Fruit fly (Drosophila melanogaster) whole organism, embryonic: ENCODE measurements around the gene RpS30.
A peak's percentile ranks its signal among the peaks of the same experiment; 100 is the strongest.

Experiments
- ATbp ChIP-seq: fragments of 200-800 bp; sonication (Bioruptor generic); optimal IDR thresholded peaks from 2 replicates; lab custom pipeline; 2017; ENCODE audit warnings: missing biosample characterization, mild to moderate bottlenecking, missing genetic modification characterization, missing genetic modification reagents
- Adf1 ChIP-seq: fragments of 200-800 bp; sonication (Bioruptor generic); IDR thresholded peaks from 2 replicates; pipeline ENCODE4 v1.3.6; 2022; ENCODE audit warnings: missing biosample characterization, missing genetic modification characterization
- Asciz ChIP-seq: fragments of 200-800 bp; sonication (Bioruptor generic); optimal IDR thresholded peaks from 2 replicates; lab custom pipeline; 2017; ENCODE audit warnings: missing biosample characterization, mild to moderate bottlenecking, missing genetic modification characterization, missing genetic modification reagents
- BtbVII ChIP-seq: fragments of 200-800 bp; sonication (Bioruptor generic); optimal IDR thresholded peaks from 3 replicates; lab custom pipeline; 2017; ENCODE audit warnings: missing biosample characterization, mild to moderate bottlenecking, missing genetic modification characterization
- CG10366 ChIP-seq: fragments of 200-800 bp; sonication (Bioruptor generic); IDR thresholded peaks from 2 replicates; pipeline ENCODE4 v1.3.6; 2022; ENCODE audit warnings: missing biosample characterization, missing genetic modification characterization
- CG12071 ChIP-seq: fragments of 200-800 bp; sonication (Bioruptor generic); optimal IDR thresholded peaks from 3 replicates; lab custom pipeline; 2018; ENCODE audit warnings: missing biosample characterization, mild to moderate bottlenecking, missing genetic modification characterization
- CG12155 ChIP-seq: fragments of 200-800 bp; sonication (Bioruptor generic); optimal IDR thresholded peaks from 3 replicates; lab custom pipeline; 2016; ENCODE audit warnings: missing biosample characterization, missing genetic modification characterization
- CG13296 ChIP-seq: fragments of 200-800 bp; sonication (Bioruptor generic); optimal IDR thresholded peaks from 3 replicates; lab custom pipeline; 2018; ENCODE audit warnings: missing biosample characterization, mild to moderate bottlenecking, missing genetic modification characterization
- CG13894 ChIP-seq: fragments of 200-800 bp; sonication (Bioruptor generic); optimal IDR thresholded peaks from 3 replicates; lab custom pipeline; 2018; ENCODE audit warnings: missing biosample characterization, mild to moderate bottlenecking, missing genetic modification characterization, moderate library complexity
- CG17328 ChIP-seq: fragments of 200-800 bp; sonication (Bioruptor generic); IDR thresholded peaks from 2 replicates; pipeline ENCODE4 v1.3.6; 2022; ENCODE audit warnings: missing biosample characterization, missing genetic modification characterization
- CG17359 ChIP-seq: fragments of 200-800 bp; sonication (Bioruptor generic); optimal IDR thresholded peaks from 3 replicates; lab custom pipeline; 2018; ENCODE audit warnings: missing biosample characterization, mild to moderate bottlenecking, missing genetic modification characterization, moderate library complexity
- CG18599 ChIP-seq: fragments of 200-800 bp; sonication (Bioruptor generic); optimal IDR thresholded peaks from 3 replicates; lab custom pipeline; 2017; ENCODE audit warnings: missing biosample characterization, missing genetic modification characterization, mild to moderate bottlenecking, moderate library complexity, missing genetic modification reagents
- CG2120 ChIP-seq: fragments of 200-800 bp; sonication (Bioruptor generic); optimal IDR thresholded peaks from 3 replicates; lab custom pipeline; 2016; ENCODE audit warnings: missing biosample characterization, missing genetic modification characterization
- CG34422 ChIP-seq: fragments of 200-800 bp; sonication (Bioruptor generic); IDR thresholded peaks from 3 replicates; pipeline ENCODE4 v1.3.6; 2022; ENCODE audit warnings: missing biosample characterization, missing genetic modification characterization
- CG3995 ChIP-seq: fragments of 200-800 bp; sonication (Bioruptor generic); optimal IDR thresholded peaks from 3 replicates; lab custom pipeline; 2016; ENCODE audit warnings: missing biosample characterization, missing genetic modification characterization
- CG6654 ChIP-seq: fragments of 200-800 bp; sonication (Bioruptor generic); optimal IDR thresholded peaks from 2 replicates; lab custom pipeline; 2017; ENCODE audit warnings: missing biosample characterization, mild to moderate bottlenecking, missing genetic modification characterization
- CG7987 ChIP-seq: fragments of 200-800 bp; sonication (Bioruptor generic); optimal IDR thresholded peaks from 2 replicates; lab custom pipeline; 2018; ENCODE audit warnings: missing biosample characterization, mild to moderate bottlenecking, missing genetic modification characterization, moderate library complexity
- CG8388 ChIP-seq: fragments of 200-800 bp; sonication (Bioruptor generic); optimal IDR thresholded peaks from 2 replicates; lab custom pipeline; 2019; ENCODE audit warnings: missing biosample characterization, mild to moderate bottlenecking, missing genetic modification characterization, moderate library complexity
- CG9932 ChIP-seq: fragments of 200-800 bp; sonication (Bioruptor generic); IDR thresholded peaks from 2 replicates; pipeline ENCODE4 v1.3.6; 2022; ENCODE audit warnings: missing biosample characterization, missing genetic modification characterization
- Dfd ChIP-seq, 2 experiments: fragments of >200 bp; optimal IDR thresholded peaks; 2 replicates each; lab custom pipeline; 2017; ENCODE audit warnings: missing biosample characterization in 2 of 2, missing genetic modification characterization in 2 of 2
- HmgZ ChIP-seq: fragments of 200-800 bp; sonication (Bioruptor generic); optimal IDR thresholded peaks from 2 replicates; lab custom pipeline; 2018; ENCODE audit warnings: missing biosample characterization, mild to moderate bottlenecking, missing genetic modification characterization
- Lpt ChIP-seq: fragments of >200 bp; optimal IDR thresholded peaks from 2 replicates; lab custom pipeline; 2018; ENCODE audit warnings: missing biosample characterization, missing genetic modification characterization
- MBD-R2 ChIP-seq: fragments of 200-800 bp; sonication (Bioruptor generic); IDR thresholded peaks from 2 replicates; pipeline ENCODE4 v1.3.6; 2022; ENCODE audit warnings: missing biosample characterization, missing genetic modification characterization
- Med ChIP-seq: fragments of 200-800 bp; sonication (Bioruptor generic); peaks from one replicate; lab custom pipeline; 2016; ENCODE audit warnings: missing biosample characterization, missing genetic modification characterization, mild to moderate bottlenecking, inconsistent platforms, moderate library complexity
- Nf-YC ChIP-seq: fragments of 200-800 bp; optimal IDR thresholded peaks from 3 replicates; lab custom pipeline; 2019; ENCODE audit warnings: missing biosample characterization, mild to moderate bottlenecking, missing genetic modification characterization, moderate library complexity
- Opbp ChIP-seq: fragments of 200-800 bp; sonication (Bioruptor generic); IDR thresholded peaks from 3 replicates; pipeline ENCODE4 v1.3.6; 2022; ENCODE audit warnings: missing biosample characterization, missing genetic modification characterization; ENCODE audit not compliant: partially characterized antibody
- Sin3A ChIP-seq: fragments of >200 bp; optimal IDR thresholded peaks from 2 replicates; lab custom pipeline; 2018
- caup ChIP-seq: fragments of 200-800 bp; sonication (Bioruptor generic); optimal IDR thresholded peaks from 3 replicates; lab custom pipeline; 2017; ENCODE audit warnings: missing biosample characterization, mild to moderate bottlenecking, missing genetic modification characterization, moderate library complexity; ENCODE audit not compliant: severe bottlenecking
- cg ChIP-seq: fragments of 200-800 bp; sonication (Bioruptor generic); optimal IDR thresholded peaks from 3 replicates; lab custom pipeline; 2019; ENCODE audit warnings: missing biosample characterization, mild to moderate bottlenecking, missing genetic modification characterization, moderate library complexity
- chinmo ChIP-seq: fragments of 200-800 bp; sonication (Bioruptor generic); IDR thresholded peaks from 4 replicates; pipeline ENCODE4 v1.3.6; 2022; ENCODE audit warnings: missing biosample characterization, missing genetic modification characterization; ENCODE audit not compliant: partially characterized antibody
- ci ChIP-seq: fragments of 200-800 bp; sonication (Bioruptor generic); IDR thresholded peaks from 3 replicates; pipeline ENCODE4 v1.3.6; 2022; ENCODE audit warnings: missing biosample characterization, missing genetic modification characterization
- en ChIP-seq: fragments of 200-800 bp; sonication (Bioruptor generic); optimal IDR thresholded peaks from 2 replicates; lab custom pipeline; 2016; ENCODE audit warnings: missing biosample characterization, missing genetic modification characterization
- fd102C ChIP-seq: fragments of 200-800 bp; sonication (Bioruptor generic); optimal IDR thresholded peaks from 2 replicates; lab custom pipeline; 2018; ENCODE audit warnings: missing biosample characterization, mild to moderate bottlenecking, missing genetic modification characterization, moderate library complexity
- gt ChIP-seq: fragments of 200-800 bp; sonication (Bioruptor generic); IDR thresholded peaks from 2 replicates; pipeline ENCODE4 v1.3.6; 2022; ENCODE audit warnings: missing biosample characterization, missing genetic modification characterization
- hbn ChIP-seq: fragments of 200-800 bp; sonication (Bioruptor generic); IDR thresholded peaks from 2 replicates; pipeline ENCODE4 v1.3.6; 2022; ENCODE audit warnings: missing biosample characterization, missing genetic modification characterization; ENCODE audit not compliant: partially characterized antibody
- run ChIP-seq: fragments of 200-800 bp; sonication (Bioruptor generic); optimal IDR thresholded peaks from 3 replicates; lab custom pipeline; 2018; ENCODE audit warnings: missing biosample characterization, mild to moderate bottlenecking, missing genetic modification characterization
- toy ChIP-seq: fragments of 200-800 bp; sonication (Bioruptor generic); IDR thresholded peaks from 2 replicates; pipeline ENCODE4 v1.3.6; 2022; ENCODE audit warnings: missing biosample characterization, missing genetic modification characterization

RpS30 gene

DNA sequence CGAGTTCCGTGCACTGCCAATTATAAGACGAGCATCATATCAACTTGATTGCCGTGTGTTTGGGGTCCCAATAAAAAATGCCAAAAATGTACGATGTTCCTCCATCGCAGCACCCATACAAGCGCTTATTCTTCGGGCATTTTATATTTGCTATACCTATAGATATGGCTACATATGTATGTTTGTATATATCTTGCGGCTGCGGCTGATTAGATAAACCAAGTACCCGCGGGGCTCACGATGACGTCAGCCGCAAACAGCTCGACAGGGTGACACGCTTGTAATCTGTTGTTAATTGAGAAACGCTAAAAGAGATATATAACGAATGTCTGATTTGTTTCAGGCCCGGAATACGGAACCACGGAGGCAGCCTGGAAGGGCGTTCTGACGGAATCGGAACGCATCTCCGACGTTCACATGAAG is 13.1 kb upstream of the RpS30 start (continued):
- peak; percentile 71 for TF ChIP-seq CG10366 (GFP tag; lab: Robert Waterston, UW)
- no peak for TF ChIP-seq en (GFP tag; lab: Kevin White, UChicago)
- TF ChIP-seq CG13296, result peak; percentile 13
- peak; percentile 6 for TF ChIP-seq Nf-YC (tag; lab: Kevin White, UChicago)
- peak; percentile 22; the same call in 1 of the 2 replicates for TF ChIP-seq CG9932
- TF ChIP-seq ATbp (GFP tag; lab: Kevin White, UChicago), result peak; percentile 1
- TF ChIP-seq toy (GFP tag; lab: Robert Waterston, UW), result no peak
- TF ChIP-seq CG7987 (GFP tag; lab: Kevin White, UChicago), result no peak
- TF ChIP-seq CG2120 (GFP tag; lab: Kevin White, UChicago), result peak; percentile 21
- TF ChIP-seq HmgZ (tag; lab: Kevin White, UChicago), result peak; percentile 43
- no peak for TF ChIP-seq CG17359
- TF ChIP-seq caup (GFP tag; lab: Kevin White, UChicago), result peak; percentile 16
- peak; percentile 75; the same call in 2 of the 4 replicates for TF ChIP-seq chinmo (GFP tag; lab: Robert Waterston, UW)
- peak; percentile 14 for TF ChIP-seq CG18599 (GFP tag; lab: Kevin White, UChicago)
- TF ChIP-seq BtbVII (GFP tag; lab: Kevin White, UChicago), result peak; percentile 57
- TF ChIP-seq ci (GFP tag; lab: Robert Waterston, UW), result 0 out of 3 replicates have a peak, but pooled peaks have one; percentile 30
- peak; percentile 14 for TF ChIP-seq cg (GFP tag; lab: Kevin White, UChicago)
- TF ChIP-seq CG12071, result peak; percentile 24

DNA sequence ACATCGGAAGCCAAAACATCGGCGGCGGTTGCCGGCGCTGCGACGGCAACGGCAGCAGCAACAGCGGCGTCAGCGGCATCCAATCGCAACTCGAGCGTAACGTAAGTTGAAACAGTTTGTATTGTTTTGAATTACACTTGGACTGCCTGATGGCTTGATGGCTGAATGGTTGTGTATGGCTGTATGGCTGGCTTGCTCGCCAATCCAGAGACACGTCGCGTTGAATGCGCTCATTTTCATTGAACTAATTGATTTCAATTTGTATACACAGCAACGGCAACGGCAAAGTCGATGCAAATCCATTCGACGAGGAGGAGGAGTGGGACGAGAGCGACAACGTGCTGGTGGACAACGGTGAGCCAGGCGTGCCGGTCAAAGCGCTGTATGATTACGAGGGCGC is 11.5 kb upstream of the RpS30 start:
- TF ChIP-seq Med (GFP tag; lab: Kevin White, UChicago) (peak; percentile 27), chinmo (GFP tag; lab: Robert Waterston, UW) (peak; percentile 60; the same call in 1 of the 4 replicates), Nf-YC (tag; lab: Kevin White, UChicago) (peak; percentile 77), Adf1 (GFP tag; lab: Robert Waterston, UW) (peak; percentile 71), CG3995 (GFP tag; lab: Kevin White, UChicago) (no peak), run (no peak)
- TF ChIP-seq, all 482 proteins: peak for 4

DNA sequence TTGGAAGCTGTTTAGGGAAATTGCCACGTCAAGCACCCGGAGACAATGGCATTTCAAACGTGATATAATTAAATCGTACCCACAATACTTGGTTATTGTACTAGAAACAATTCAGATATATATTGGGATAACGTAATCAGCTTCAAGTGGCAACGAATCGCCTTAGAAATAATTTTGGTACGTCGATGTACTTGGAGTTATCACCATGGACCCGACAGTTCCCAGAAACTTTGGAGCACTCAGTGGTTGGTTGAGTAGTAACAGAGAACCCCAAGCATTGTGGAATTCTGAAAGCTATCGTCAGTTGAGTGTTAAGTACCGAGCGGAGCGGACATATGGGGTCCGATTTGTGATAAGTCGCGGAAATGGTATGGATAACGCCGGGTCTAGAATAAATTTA is 8.5 kb upstream of the RpS30 start, which contains the start of gene CG15695:
Gene CG15695 (plus strand): TSS at position 301 of the 400 bp plus-strand sequence.
- TF ChIP-seq CG6654 (GFP tag; lab: Kevin White, UChicago) (no peak), CG13894 (tag; lab: Kevin White, UChicago) (no peak), CG12155 (no peak), Asciz (GFP tag; lab: Kevin White, UChicago) (no peak), hbn (GFP tag; lab: Robert Waterston, UW) (no peak), CG17328 (GFP tag; lab: Robert Waterston, UW) (no peak), CG34422 (GFP tag; lab: Robert Waterston, UW) (no peak), Opbp (GFP tag; lab: Robert Waterston, UW) (no peak), gt (GFP tag; lab: Robert Waterston, UW) (no peak), fd102C (GFP tag; lab: Kevin White, UChicago) (no peak), Dfd (GFP tag; optimal IDR thresholded peaks at IDR 0.05; lab: Kevin White, UChicago) (no peak), Lpt (GFP tag; lab: Kevin White, UChicago) (no peak), CG8388 (no peak), MBD-R2 (GFP tag; lab: Robert Waterston, UW) (no peak), Sin3A (lab: Kevin White, UChicago) (no peak)
